Worm (Caenorhabditis elegans): ENCODE data around the gene C05C8.8.

The C05C8.8 gene

DNA sequence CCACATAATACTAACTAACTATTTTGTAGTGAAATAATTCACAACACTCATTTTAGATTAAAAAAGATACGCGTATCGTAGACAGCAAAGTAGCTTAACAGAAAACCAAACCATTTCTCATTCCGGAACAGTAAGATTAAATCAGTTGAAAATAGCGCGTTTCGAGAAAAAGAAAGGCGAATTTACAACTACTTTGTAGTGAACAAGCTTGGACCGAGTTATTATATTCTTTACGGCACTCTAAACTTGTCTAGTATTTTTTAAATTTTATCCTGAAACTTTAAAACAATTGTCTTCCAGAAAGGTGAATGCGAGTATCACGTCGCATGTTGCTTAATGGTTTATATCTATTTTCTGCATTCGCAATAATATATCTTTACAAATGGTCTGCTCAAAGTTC is 24.1 kb upstream of the C05C8.8 start, which contains the start of gene C13A2.4:
TSS of gene C13A2.4 (plus strand) at position 301 of the 400 bp plus-strand sequence.
- TF ChIP-seq tbx-37 (GFP tag; conservative IDR thresholded peaks at IDR 0.05), result no peak
- TF ChIP-seq hmg-4 (GFP tag; optimal IDR thresholded peaks at IDR 0.05), result no peak
- no peak for TF ChIP-seq aly-1 (tag; optimal IDR thresholded peaks at IDR 0.05)
- no peak for TF ChIP-seq ama-1 (optimal IDR thresholded peaks at IDR 0.05)
- TF ChIP-seq flt-1 (GFP tag; IDR thresholded peaks at IDR 0.05), result no peak
- TF ChIP-seq ets-7 (tag; optimal IDR thresholded peaks at IDR 0.05), result no peak
- TF ChIP-seq hmbx-1 (tag; optimal IDR thresholded peaks at IDR 0.05), result no peak
- no peak for TF ChIP-seq tra-4 (tag; optimal IDR thresholded peaks at IDR 0.05)
- no peak for TF ChIP-seq ceh-13 (GFP tag; optimal IDR thresholded peaks at IDR 0.05)
- no peak for TF ChIP-seq pes-1 (GFP tag; IDR thresholded peaks at IDR 0.05)

ce11 chrV:7275491-7275890 is 20.5 kb upstream of the C05C8.8 start, which contains the start of gene C13A2.5:
Gene C13A2.5 (plus strand): TSS chrV:7275791.
- TF ChIP-seq tbx-11 (GFP tag; IDR thresholded peaks at IDR 0.05) (no peak), pes-1 (GFP tag; IDR thresholded peaks at IDR 0.05) (no peak), scrt-1 (GFP tag; IDR thresholded peaks at IDR 0.05) (no peak), hmbx-1 (tag; optimal IDR thresholded peaks at IDR 0.05) (no peak), ama-1 (optimal IDR thresholded peaks at IDR 0.05) (no peak), ceh-13 (GFP tag; optimal IDR thresholded peaks at IDR 0.05) (no peak), B0310.2 (tag; optimal IDR thresholded peaks at IDR 0.05) (no peak), hnd-1 (tag; optimal IDR thresholded peaks at IDR 0.05) (no peak), tbx-37 (GFP tag; conservative IDR thresholded peaks at IDR 0.05) (no peak), flt-1 (GFP tag; IDR thresholded peaks at IDR 0.05) (no peak), sea-1 (GFP tag; conservative IDR thresholded peaks at IDR 0.05) (no peak)

ce11 chrV:7274992-7275391 is 20.0 kb upstream of the C05C8.8 start, which contains the start of gene C13A2.10:
Gene C13A2.10 (minus strand): TSS chrV:7275092.
- no peak for TF ChIP-seq sea-1 (GFP tag; conservative IDR thresholded peaks at IDR 0.05)
- TF ChIP-seq ets-7 (tag; optimal IDR thresholded peaks at IDR 0.05), result no peak
- TF ChIP-seq aly-1 (tag; optimal IDR thresholded peaks at IDR 0.05), result no peak
- no peak for TF ChIP-seq flt-1 (GFP tag; IDR thresholded peaks at IDR 0.05)
- TF ChIP-seq hmg-4 (GFP tag; optimal IDR thresholded peaks at IDR 0.05), result no peak
- no peak for TF ChIP-seq scrt-1 (GFP tag; IDR thresholded peaks at IDR 0.05)
- no peak for TF ChIP-seq hmbx-1 (tag; optimal IDR thresholded peaks at IDR 0.05)
- TF ChIP-seq hnd-1 (tag; optimal IDR thresholded peaks at IDR 0.05), result no peak

DNA sequence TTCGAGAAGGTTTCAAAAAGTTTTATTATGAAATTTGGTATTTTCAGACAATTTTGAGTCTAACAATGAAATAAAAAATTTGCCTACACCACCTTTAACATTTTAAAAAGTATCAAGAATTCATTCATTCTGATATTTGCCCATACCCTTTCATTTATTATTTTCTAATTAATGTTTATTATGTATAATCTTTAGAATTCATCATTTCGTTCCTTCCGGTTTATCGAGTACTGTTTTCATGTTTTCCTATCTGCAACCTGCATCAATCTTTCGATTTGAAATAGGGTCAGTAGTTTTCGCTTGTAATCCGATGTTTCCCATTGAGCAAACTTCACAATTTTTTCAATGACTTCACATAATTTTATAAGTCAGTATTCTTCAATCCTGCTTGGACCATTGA is 14.4 kb upstream of the C05C8.8 start, which contains the start of gene C13A2.6:
TSS of gene C13A2.6 (plus strand) at position 301 of the 400 bp plus-strand sequence.
- TF ChIP-seq tbx-37 (GFP tag; conservative IDR thresholded peaks at IDR 0.05) (no peak), hmbx-1 (tag; optimal IDR thresholded peaks at IDR 0.05) (no peak), pes-1 (GFP tag; IDR thresholded peaks at IDR 0.05) (no peak)

- TF ChIP-seq hmg-4 (GFP tag; optimal IDR thresholded peaks at IDR 0.05) (no peak), B0310.2 (tag; optimal IDR thresholded peaks at IDR 0.05) (no peak), sea-1 (GFP tag; conservative IDR thresholded peaks at IDR 0.05) (no peak), ets-7 (tag; optimal IDR thresholded peaks at IDR 0.05) (no peak), scrt-1 (GFP tag; IDR thresholded peaks at IDR 0.05) (no peak), tbx-37 (GFP tag; conservative IDR thresholded peaks at IDR 0.05) (no peak), ceh-13 (GFP tag; optimal IDR thresholded peaks at IDR 0.05) (no peak), hnd-1 (tag; optimal IDR thresholded peaks at IDR 0.05) (no peak)
These were observed 11.0 kb upstream of the C05C8.8 start, which contains the start of gene C13A2.7 for ce11 chrV:7266021-7266420. Gene C13A2.7 (plus strand): TSS chrV:7266321.

DNA sequence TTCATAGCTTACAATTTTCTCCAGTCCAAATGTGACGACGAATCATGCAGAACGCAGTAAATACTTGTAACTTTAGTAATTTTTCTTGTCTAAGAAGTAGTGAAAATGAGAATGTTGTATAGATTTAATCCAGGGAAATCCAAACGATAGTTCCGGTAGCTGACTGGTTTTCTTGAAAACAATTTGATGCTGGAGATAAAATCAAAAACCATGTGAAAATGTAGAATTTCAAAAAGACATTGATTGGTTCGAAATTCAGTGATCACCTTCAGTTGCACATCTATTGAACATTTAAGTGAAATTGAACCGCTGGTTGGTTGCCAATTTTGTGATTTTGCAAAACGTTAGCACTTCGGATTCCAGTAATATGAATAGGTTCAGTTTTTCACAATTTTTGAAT is 9.0 kb upstream of the C05C8.8 start, which contains the start of gene C13A2.9:
TSS of gene C13A2.9 (minus strand) at position 101 of the 400 bp plus-strand sequence.
- TF ChIP-seq ceh-13 (GFP tag; optimal IDR thresholded peaks at IDR 0.05) (no peak), pes-1 (GFP tag; IDR thresholded peaks at IDR 0.05) (no peak), tbx-11 (GFP tag; IDR thresholded peaks at IDR 0.05) (no peak), sea-1 (GFP tag; conservative IDR thresholded peaks at IDR 0.05) (no peak)

DNA sequence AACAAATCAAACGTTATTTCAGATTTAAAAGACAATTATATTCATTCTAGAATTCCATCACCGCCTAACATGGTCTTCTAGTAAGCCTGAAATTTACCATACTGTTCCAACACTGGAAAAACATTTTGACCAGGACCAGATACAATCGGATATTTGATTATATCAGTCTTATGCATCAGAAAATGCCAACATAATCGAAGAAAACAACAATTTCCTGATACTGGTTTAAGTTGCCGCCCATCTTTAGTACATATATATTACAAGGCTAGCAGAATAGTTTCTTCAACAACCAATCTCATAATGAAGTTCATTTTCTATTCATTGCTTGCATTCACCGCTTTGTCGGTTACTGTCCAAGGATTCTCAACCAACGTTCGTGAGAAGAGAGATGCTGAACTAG is 4.0 kb upstream of the C05C8.8 start, which contains the start of gene C13A2.12:
TSS of gene C13A2.12 (plus strand) at position 301 of the 400 bp plus-strand sequence.
- no peak for TF ChIP-seq B0310.2 (tag; optimal IDR thresholded peaks at IDR 0.05)
- no peak for TF ChIP-seq ceh-13 (GFP tag; optimal IDR thresholded peaks at IDR 0.05)
- TF ChIP-seq hnd-1 (tag; optimal IDR thresholded peaks at IDR 0.05), result no peak
- TF ChIP-seq tra-4 (tag; optimal IDR thresholded peaks at IDR 0.05), result no peak
- no peak for TF ChIP-seq ama-1 (optimal IDR thresholded peaks at IDR 0.05)
- no peak for TF ChIP-seq aly-1 (tag; optimal IDR thresholded peaks at IDR 0.05)
- TF ChIP-seq ets-7 (tag; optimal IDR thresholded peaks at IDR 0.05), result no peak
- no peak for TF ChIP-seq ceh-36 (tag; optimal IDR thresholded peaks at IDR 0.05)
- no peak for TF ChIP-seq tbx-37 (GFP tag; conservative IDR thresholded peaks at IDR 0.05)
- no peak for TF ChIP-seq pes-1 (GFP tag; IDR thresholded peaks at IDR 0.05)
- no peak for TF ChIP-seq hmg-4 (GFP tag; optimal IDR thresholded peaks at IDR 0.05)
- no peak for TF ChIP-seq sea-1 (GFP tag; conservative IDR thresholded peaks at IDR 0.05)
- TF ChIP-seq F13C5.2 (tag; optimal IDR thresholded peaks at IDR 0.05), result no peak
- no peak for TF ChIP-seq flt-1 (GFP tag; IDR thresholded peaks at IDR 0.05)
- no peak for TF ChIP-seq hmbx-1 (tag; optimal IDR thresholded peaks at IDR 0.05)
- no peak for TF ChIP-seq scrt-1 (GFP tag; IDR thresholded peaks at IDR 0.05)
- TF ChIP-seq tbx-11 (GFP tag; IDR thresholded peaks at IDR 0.05), result no peak

- no peak for TF ChIP-seq ets-7 (tag; optimal IDR thresholded peaks at IDR 0.05)
- no peak for TF ChIP-seq tbx-11 (GFP tag; IDR thresholded peaks at IDR 0.05)
- TF ChIP-seq pes-1 (GFP tag; IDR thresholded peaks at IDR 0.05), result no peak
- TF ChIP-seq F13C5.2 (tag; optimal IDR thresholded peaks at IDR 0.05), result no peak
- TF ChIP-seq hmg-4 (GFP tag; optimal IDR thresholded peaks at IDR 0.05), result no peak
- TF ChIP-seq ama-1 (optimal IDR thresholded peaks at IDR 0.05), result no peak
- TF ChIP-seq scrt-1 (GFP tag; IDR thresholded peaks at IDR 0.05), result no peak
- TF ChIP-seq tra-4 (tag; optimal IDR thresholded peaks at IDR 0.05), result no peak
- no peak for TF ChIP-seq hnd-1 (tag; optimal IDR thresholded peaks at IDR 0.05)
- TF ChIP-seq B0310.2 (tag; optimal IDR thresholded peaks at IDR 0.05), result no peak
- TF ChIP-seq hmbx-1 (tag; optimal IDR thresholded peaks at IDR 0.05), result no peak
- TF ChIP-seq flt-1 (GFP tag; IDR thresholded peaks at IDR 0.05), result no peak
- TF ChIP-seq ceh-13 (GFP tag; optimal IDR thresholded peaks at IDR 0.05), result no peak
- TF ChIP-seq tbx-37 (GFP tag; conservative IDR thresholded peaks at IDR 0.05), result no peak
- TF ChIP-seq sea-1 (GFP tag; conservative IDR thresholded peaks at IDR 0.05), result no peak
- TF ChIP-seq ceh-36 (tag; optimal IDR thresholded peaks at IDR 0.05), result no peak
- no peak for TF ChIP-seq aly-1 (tag; optimal IDR thresholded peaks at IDR 0.05)
These were observed 6.6 kb downstream of the C05C8.8 start for ce11 chrV:7248227-7248953.

Data from whole organism, early embryonic.